Worm (Caenorhabditis elegans): ENCODE measurements around the gene lem-2.

lem-2 gene

ce11 chrII:14068607-14069006 lies 5.4 kb downstream of the lem-2 start, which contains the start of gene xrn-1:
xrn-1 (plus strand) TSS chrII:14068907.
- TF ChIP-seq ces-1 (GFP tag; optimal IDR thresholded peaks at IDR 0.05) = no peak
- no peak for TF ChIP-seq dpl-1 (GFP tag; optimal IDR thresholded peaks at IDR 0.05)
- no peak for TF ChIP-seq hlh-4 (tag; optimal IDR thresholded peaks at IDR 0.05)
- TF ChIP-seq ceh-90 (tag; optimal IDR thresholded peaks at IDR 0.05) = no peak
- no peak for TF ChIP-seq unc-130 (tag; optimal IDR thresholded peaks at IDR 0.05)
- no peak for TF ChIP-seq zag-1 (tag; optimal IDR thresholded peaks at IDR 0.05)
- TF ChIP-seq snpc-4 (tag; optimal IDR thresholded peaks at IDR 0.05) = no peak
- TF ChIP-seq isw-1 (GFP tag; IDR thresholded peaks at IDR 0.05) = no peak
- TF ChIP-seq unc-62 (GFP tag; optimal IDR thresholded peaks at IDR 0.05) = no peak
- TF ChIP-seq hlh-17 (GFP tag; optimal IDR thresholded peaks at IDR 0.05; ENCODE audit: borderline replicate concordance) = no peak
- TF ChIP-seq elt-3 (tag; optimal IDR thresholded peaks at IDR 0.05) = no peak
- no peak for TF ChIP-seq ets-5 (GFP tag; IDR thresholded peaks at IDR 0.05)

DNA sequence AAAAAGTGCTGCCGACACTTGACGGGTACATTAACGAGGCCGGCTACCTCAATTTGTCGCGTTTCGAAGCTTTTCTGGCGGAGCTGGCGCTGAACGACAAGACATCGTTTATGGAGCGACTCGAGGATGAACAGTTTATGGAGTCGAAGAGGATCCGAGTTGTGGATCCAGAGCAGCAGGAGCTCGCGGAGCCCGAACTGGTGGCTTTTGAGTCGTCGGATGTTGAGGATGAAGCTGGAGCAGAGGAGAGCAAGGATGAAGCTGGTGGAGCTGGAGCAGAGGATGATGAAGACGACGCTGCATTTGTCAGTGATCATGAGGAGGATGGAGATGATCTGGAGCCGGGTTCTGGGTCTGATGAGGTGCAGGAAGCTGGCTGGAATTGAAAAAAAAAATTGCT lies 11.6 kb downstream of the lem-2 start:
- TF ChIP-seq blmp-1 (tag; optimal IDR thresholded peaks at IDR 0.05) (no peak), mdl-1 (tag; optimal IDR thresholded peaks at IDR 0.05) (no peak), lin-39 (tag; optimal IDR thresholded peaks at IDR 0.05) (no peak), ztf-11 (tag; optimal IDR thresholded peaks at IDR 0.05) (no peak)

DNA sequence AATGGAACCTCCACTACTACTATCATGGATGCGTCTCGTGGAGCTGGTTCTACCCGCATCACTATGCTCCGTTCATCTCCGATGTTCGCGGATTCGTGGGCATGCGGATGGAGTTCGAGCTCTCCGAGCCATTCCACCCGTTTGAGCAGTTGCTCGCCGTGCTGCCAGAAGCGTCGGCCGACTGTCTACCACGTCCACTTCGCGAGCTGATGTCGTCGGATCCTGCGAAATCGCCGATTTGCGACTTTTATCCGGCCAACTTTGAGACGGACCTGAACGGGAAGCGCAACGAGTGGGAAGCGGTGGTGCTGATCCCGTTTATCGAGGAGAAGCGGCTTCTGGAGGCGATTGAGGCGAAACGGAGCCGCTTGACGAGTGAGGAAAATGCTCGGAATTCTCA lies 14.6 kb downstream of the lem-2 start:
- TF ChIP-seq unc-62 (GFP tag; optimal IDR thresholded peaks at IDR 0.05) (no peak), unc-98 (GFP tag; IDR thresholded peaks at IDR 0.05) (no peak), nhr-19 (GFP tag; conservative IDR thresholded peaks at IDR 0.05) (no peak), C16A3.4 (tag; optimal IDR thresholded peaks at IDR 0.05) (no peak), egl-13 (tag; optimal IDR thresholded peaks at IDR 0.05) (no peak)

ce11 chrII:14086931-14087330 lies 23.7 kb downstream of the lem-2 start:
- TF ChIP-seq ceh-8 (GFP tag; optimal IDR thresholded peaks at IDR 0.05) (peak; percentile 46), alr-1 (tag; optimal IDR thresholded peaks at IDR 0.05; ENCODE audit: borderline replicate concordance) (no peak)

- TF ChIP-seq nhr-85 (tag) (no peak), ets-5 (GFP tag; IDR thresholded peaks at IDR 0.05) (no peak), egl-13 (tag; optimal IDR thresholded peaks at IDR 0.05) (no peak), unc-98 (GFP tag; IDR thresholded peaks at IDR 0.05) (no peak), C16A3.4 (tag; optimal IDR thresholded peaks at IDR 0.05) (no peak), nhr-20 (tag; optimal IDR thresholded peaks at IDR 0.05) (no peak), fkh-4 (tag; optimal IDR thresholded peaks at IDR 0.05; ENCODE audit: borderline replicate concordance) (no peak), lin-15B (tag; optimal IDR thresholded peaks at IDR 0.05) (no peak), unc-130 (tag; optimal IDR thresholded peaks at IDR 0.05) (no peak), swsn-7 (tag; optimal IDR thresholded peaks at IDR 0.05) (no peak)
These were observed 26.6 kb downstream of the lem-2 start for ce11 chrII:14089796-14090372.

DNA sequence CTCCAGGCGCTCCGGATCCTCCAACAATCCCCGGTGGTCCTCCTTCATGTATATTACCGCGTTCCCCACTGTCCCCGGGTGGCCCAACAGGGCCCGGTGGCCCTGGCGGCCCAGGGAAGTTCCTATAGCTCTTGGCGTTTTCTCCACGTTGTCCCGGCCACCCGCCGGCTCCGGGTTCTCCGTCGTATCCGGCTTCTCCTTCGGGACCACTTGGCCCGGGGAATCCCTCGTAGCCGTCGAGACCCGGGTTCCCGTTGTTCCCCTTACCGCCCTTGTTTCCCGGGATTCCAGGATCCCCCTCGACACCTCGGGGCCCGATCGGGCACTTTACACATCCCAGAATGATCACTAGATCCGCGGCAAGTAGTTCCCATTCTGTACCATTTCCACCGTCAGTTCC lies 27.9 kb downstream of the lem-2 start:
- TF ChIP-seq ama-1 (optimal IDR thresholded peaks at IDR 0.05) = no peak
- TF ChIP-seq sup-37 (GFP tag; optimal IDR thresholded peaks at IDR 0.05) = no peak
- TF ChIP-seq elt-2 (tag; optimal IDR thresholded peaks at IDR 0.05) = no peak
- no peak for TF ChIP-seq ceh-90 (tag; optimal IDR thresholded peaks at IDR 0.05)
- no peak for TF ChIP-seq nhr-85 (tag)
- no peak for TF ChIP-seq zip-4 (GFP tag; optimal IDR thresholded peaks at IDR 0.05)
- no peak for TF ChIP-seq xbp-1 (tag; optimal IDR thresholded peaks at IDR 0.05)
- no peak for TF ChIP-seq unc-30 (tag; optimal IDR thresholded peaks at IDR 0.05)
- TF ChIP-seq nhr-12 (tag; optimal IDR thresholded peaks at IDR 0.05) = no peak
- no peak for TF ChIP-seq rnt-1 (tag; optimal IDR thresholded peaks at IDR 0.05)
- TF ChIP-seq lin-14 (GFP tag; optimal IDR thresholded peaks at IDR 0.05) = no peak
- no peak for TF ChIP-seq C04F5.9 (tag; optimal IDR thresholded peaks at IDR 0.05)
- TF ChIP-seq ceh-82 (tag; optimal IDR thresholded peaks at IDR 0.05) = no peak
- TF ChIP-seq pax-3 (tag; optimal IDR thresholded peaks at IDR 0.05) = no peak
- no peak for TF ChIP-seq nhr-11 (tag; optimal IDR thresholded peaks at IDR 0.05)
- TF ChIP-seq ceh-8 (GFP tag; optimal IDR thresholded peaks at IDR 0.05) = no peak
- no peak for TF ChIP-seq tlp-1 (tag; optimal IDR thresholded peaks at IDR 0.05)
- TF ChIP-seq lin-13 (GFP tag; optimal IDR thresholded peaks at IDR 0.05) = no peak
